Fruit fly (Drosophila melanogaster) whole organism, pupa: Measurements from ENCODE around the gene mRpL27.

Experiments used
- CG10348 ChIP-seq: fragments of 200-800 bp; sonication (Bioruptor generic); IDR thresholded peaks from 2 replicates; pipeline ENCODE4 v1.3.6; 2022; ENCODE audit warnings: missing biosample characterization, missing genetic modification characterization
- CG12605 ChIP-seq: fragments of 200-800 bp; sonication (Bioruptor generic); IDR thresholded peaks from 2 replicates; pipeline ENCODE4 v1.3.6; 2022; ENCODE audit warnings: missing biosample characterization, missing genetic modification characterization
- CG13204 ChIP-seq: fragments of 200-800 bp; sonication (Bioruptor generic); optimal IDR thresholded peaks from 2 replicates; lab custom pipeline; 2018; ENCODE audit warnings: missing biosample characterization, mild to moderate bottlenecking, missing genetic modification characterization, moderate library complexity
- CG14655 ChIP-seq: fragments of 200-800 bp; sonication (Bioruptor generic); optimal IDR thresholded peaks from 3 replicates; lab custom pipeline; 2017; ENCODE audit warnings: mild to moderate bottlenecking, missing biosample characterization, missing genetic modification reagents, missing genetic modification characterization
- CG15710 ChIP-seq: fragments of 200-800 bp; sonication (Bioruptor generic); optimal IDR thresholded peaks from 2 replicates; lab custom pipeline; 2018; ENCODE audit warnings: missing biosample characterization, mild to moderate bottlenecking, missing genetic modification characterization, moderate library complexity
- CG17806 ChIP-seq: fragments of 200-800 bp; sonication (Bioruptor generic); optimal IDR thresholded peaks from 2 replicates; lab custom pipeline; 2018; ENCODE audit warnings: missing biosample characterization, mild to moderate bottlenecking, missing genetic modification characterization, moderate library complexity
- CG32121 ChIP-seq: fragments of 200-800 bp; sonication (Bioruptor generic); IDR thresholded peaks from 2 replicates; pipeline ENCODE4 v1.3.6; 2022; ENCODE audit warnings: missing biosample characterization, missing genetic modification characterization
- CG34367 ChIP-seq: fragments of 200-800 bp; sonication (Bioruptor generic); optimal IDR thresholded peaks from 2 replicates; lab custom pipeline; 2018; ENCODE audit warnings: missing biosample characterization, mild to moderate bottlenecking, missing genetic modification characterization
- CG4496 ChIP-seq: fragments of 200-800 bp; sonication (Bioruptor generic); IDR thresholded peaks from 3 replicates; pipeline ENCODE4 v1.3.6; 2022; ENCODE audit warnings: missing biosample characterization, missing genetic modification characterization
- CG8159 ChIP-seq: fragments of 200-800 bp; sonication (Bioruptor generic); optimal IDR thresholded peaks from 3 replicates; lab custom pipeline; 2018; ENCODE audit warnings: missing biosample characterization, mild to moderate bottlenecking, missing genetic modification characterization, moderate library complexity
- CG8301 ChIP-seq: fragments of 200-800 bp; sonication (Bioruptor generic); optimal IDR thresholded peaks from 2 replicates; lab custom pipeline; 2018; ENCODE audit warnings: missing biosample characterization, mild to moderate bottlenecking, missing genetic modification characterization
- CG9948 ChIP-seq: fragments of 200-800 bp; sonication (Bioruptor generic); optimal IDR thresholded peaks from 2 replicates; lab custom pipeline; 2018; ENCODE audit warnings: missing biosample characterization, mild to moderate bottlenecking, missing genetic modification characterization, moderate library complexity
- D1 ChIP-seq: fragments of 200-800 bp; sonication (Bioruptor generic); optimal IDR thresholded peaks from 2 replicates; lab custom pipeline; 2018; ENCODE audit warnings: missing biosample characterization, mild to moderate bottlenecking, missing genetic modification characterization, moderate library complexity
- EcR ChIP-seq: fragments of 200-800 bp; sonication (Bioruptor generic); optimal IDR thresholded peaks from 3 replicates; lab custom pipeline; 2019; ENCODE audit warnings: missing biosample characterization, missing genetic modification characterization, mild to moderate bottlenecking, moderate library complexity, missing genetic modification reagents
- Ets98B ChIP-seq: fragments of 200-800 bp; sonication (Bioruptor generic); IDR thresholded peaks from 2 replicates; pipeline ENCODE4 v1.3.6; 2022; ENCODE audit warnings: missing biosample characterization, missing genetic modification characterization
- Pif1A ChIP-seq: fragments of 200-800 bp; sonication (Bioruptor generic); optimal IDR thresholded peaks from 3 replicates; lab custom pipeline; 2016; ENCODE audit warnings: missing biosample characterization, missing genetic modification characterization
- Pif1B ChIP-seq: fragments of 200-800 bp; sonication (Bioruptor generic); optimal IDR thresholded peaks from 3 replicates; lab custom pipeline; 2016; ENCODE audit warnings: missing biosample characterization, missing genetic modification characterization
- Snoo ChIP-seq: fragments of 200-800 bp; sonication (Bioruptor generic); optimal IDR thresholded peaks from 3 replicates; lab custom pipeline; 2017; ENCODE audit warnings: missing biosample characterization, mild to moderate bottlenecking, missing genetic modification characterization, inconsistent platforms
- fd96Ca ChIP-seq: fragments of 200-800 bp; sonication (Bioruptor generic); IDR thresholded peaks from 3 replicates; pipeline ENCODE4 v1.3.6; 2022; ENCODE audit warnings: missing biosample characterization, missing genetic modification characterization
- gl ChIP-seq: fragments of 200-800 bp; sonication (Bioruptor generic); optimal IDR thresholded peaks from 2 replicates; lab custom pipeline; 2018; ENCODE audit warnings: missing biosample characterization, mild to moderate bottlenecking, missing genetic modification characterization
- rn ChIP-seq: fragments of 200-800 bp; sonication (Bioruptor generic); IDR thresholded peaks from 2 replicates; pipeline ENCODE4 v1.3.6; 2022; ENCODE audit warnings: missing biosample characterization, missing genetic modification characterization

The mRpL27 gene

dm6 chr2L:4422154-4422553, 37.3 kb downstream of the mRpL27 start:
- TF ChIP-seq Snoo (tag; lab: Kevin White, UChicago): no peak
- TF ChIP-seq CG8159 (tag; lab: Kevin White, UChicago): no peak
- TF ChIP-seq fd96Ca: no peak
- TF ChIP-seq CG8301 (tag; lab: Kevin White, UChicago): no peak
- no peak for TF ChIP-seq CG14655 (GFP tag; lab: Kevin White, UChicago)
- TF ChIP-seq D1 (tag; lab: Kevin White, UChicago): no peak
- TF ChIP-seq CG13204 (GFP tag; lab: Kevin White, UChicago): no peak
- TF ChIP-seq, all 21 proteins: peak for 0

- no peak for TF ChIP-seq Snoo (tag; lab: Kevin White, UChicago)
- TF ChIP-seq CG4496 (GFP tag; lab: Robert Waterston, UW): 0 out of 3 replicates have a peak, but pooled peaks have one; percentile 9
- TF ChIP-seq CG13204 (GFP tag; lab: Kevin White, UChicago): no peak
- TF ChIP-seq CG10348: no peak
- TF ChIP-seq Pif1A (GFP tag; lab: Kevin White, UChicago): no peak
- TF ChIP-seq rn (GFP tag; lab: Robert Waterston, UW): no peak
These were observed 40.6 kb downstream of the mRpL27 start for dm6 chr2L:4418819-4419218.

dm6 chr2L:4417982-4418381, 41.5 kb downstream of the mRpL27 start:
- TF ChIP-seq CG8159 (tag; lab: Kevin White, UChicago): no peak
- TF ChIP-seq gl (tag; lab: Kevin White, UChicago): no peak
- TF ChIP-seq CG4496 (GFP tag; lab: Robert Waterston, UW): peak; percentile 39; the same call in 1 of the 3 replicates
- peak; percentile 49 for TF ChIP-seq CG12605 (GFP tag; lab: Robert Waterston, UW)
- no peak for TF ChIP-seq CG32121
- no peak for TF ChIP-seq Pif1A (GFP tag; lab: Kevin White, UChicago)
- TF ChIP-seq CG13204 (GFP tag; lab: Kevin White, UChicago): no peak
- TF ChIP-seq fd96Ca: peak; percentile 25; the same call in 1 of the 3 replicates

- TF ChIP-seq CG10348 (no peak), CG17806 (tag; lab: Kevin White, UChicago) (peak; percentile 59), D1 (tag; lab: Kevin White, UChicago) (no peak), CG8301 (tag; lab: Kevin White, UChicago) (peak; percentile 35), gl (tag; lab: Kevin White, UChicago) (no peak), EcR (GFP tag; lab: Kevin White, UChicago) (no peak), CG12605 (GFP tag; lab: Robert Waterston, UW) (no peak), Snoo (tag; lab: Kevin White, UChicago) (no peak), CG8159 (tag; lab: Kevin White, UChicago) (peak; percentile 74), Pif1B (GFP tag; lab: Kevin White, UChicago) (peak; percentile 5), CG14655 (GFP tag; lab: Kevin White, UChicago) (peak; percentile 48), CG32121 (peak; percentile 56; the same call in 1 of the 2 replicates), Ets98B (peak; percentile 27; the same call in 1 of the 2 replicates), CG34367 (tag; lab: Kevin White, UChicago) (peak; percentile 51), CG9948 (tag; lab: Kevin White, UChicago) (peak; percentile 52), fd96Ca (0 out of 3 replicates have a peak, but pooled peaks have one; percentile 32), rn (GFP tag; lab: Robert Waterston, UW) (no peak), CG4496 (GFP tag; lab: Robert Waterston, UW) (peak; percentile 64; the same call in 1 of the 3 replicates), Pif1A (GFP tag; lab: Kevin White, UChicago) (peak; percentile 0), CG15710 (tag; lab: Kevin White, UChicago) (peak; percentile 58), CG13204 (GFP tag; lab: Kevin White, UChicago) (no peak)
These were observed 42.5 kb downstream of the mRpL27 start for dm6 chr2L:4416903-4417302.

- TF ChIP-seq fd96Ca (0 out of 3 replicates have a peak, but pooled peaks have one; percentile 35), Pif1A (GFP tag; lab: Kevin White, UChicago) (peak; percentile 50), CG15710 (tag; lab: Kevin White, UChicago) (peak; percentile 58), CG9948 (tag; lab: Kevin White, UChicago) (no peak), CG32121 (peak; percentile 35), CG8159 (tag; lab: Kevin White, UChicago) (peak; percentile 65), CG4496 (GFP tag; lab: Robert Waterston, UW) (peak; percentile 43; the same call in 1 of the 3 replicates), Pif1B (GFP tag; lab: Kevin White, UChicago) (no peak), CG12605 (GFP tag; lab: Robert Waterston, UW) (no peak), CG34367 (tag; lab: Kevin White, UChicago) (peak; percentile 23), CG13204 (GFP tag; lab: Kevin White, UChicago) (no peak), CG14655 (GFP tag; lab: Kevin White, UChicago) (peak; percentile 54)
- TF ChIP-seq, all 21 proteins: peak for 8
These were observed 43.3 kb downstream of the mRpL27 start for dm6 chr2L:4416089-4416488.

dm6 chr2L:4414059-4414458, 45.4 kb downstream of the mRpL27 start:
- TF ChIP-seq Pif1B (GFP tag; lab: Kevin White, UChicago) (no peak), CG14655 (GFP tag; lab: Kevin White, UChicago) (no peak), Snoo (tag; lab: Kevin White, UChicago) (no peak), CG17806 (tag; lab: Kevin White, UChicago) (no peak), gl (tag; lab: Kevin White, UChicago) (no peak), CG8301 (tag; lab: Kevin White, UChicago) (no peak), D1 (tag; lab: Kevin White, UChicago) (no peak), fd96Ca (no peak), Ets98B (no peak)
